Worm (Caenorhabditis elegans) whole organism, mixed stage, embryonic: ENCODE measurements around the gene C11H1.5.

Experiments
- M03D4.4 ChIP-seq: sonication (generic microtip); optimal IDR thresholded peaks from 2 replicates; lab custom pipeline; 2017; ENCODE audit warnings: mild to moderate bottlenecking, missing genetic modification characterization, missing compliant biosample characterization
- bed-3 ChIP-seq: fragments of 200-800 bp; sonication (Bioruptor generic); optimal IDR thresholded peaks from 3 replicates; lab custom pipeline; 2018; ENCODE audit warnings: mild to moderate bottlenecking, missing genetic modification characterization, moderate library complexity, missing compliant biosample characterization
- blmp-1 ChIP-seq: fragments of 150-350 bp; optimal IDR thresholded peaks from 2 replicates; lab custom pipeline; 2014; ENCODE audit warnings: missing biosample characterization, missing genetic modification characterization
- ceh-39 ChIP-seq: fragments of 150-350 bp; optimal IDR thresholded peaks from 2 replicates; lab custom pipeline; 2014; ENCODE audit warnings: missing biosample characterization, missing genetic modification characterization
- ceh-83 ChIP-seq: fragments of 200-800 bp; sonication (Bioruptor generic); optimal IDR thresholded peaks from 2 replicates; lab custom pipeline; 2018; ENCODE audit warnings: mild to moderate bottlenecking, missing genetic modification characterization, missing compliant biosample characterization
- ces-1 ChIP-seq: fragments of 150-350 bp; optimal IDR thresholded peaks from 2 replicates; lab custom pipeline; 2014; ENCODE audit warnings: missing biosample characterization, missing genetic modification reagents, missing genetic modification characterization
- cnd-1 ChIP-seq: fragments of 200-800 bp; sonication (Bioruptor generic); optimal IDR thresholded peaks from 2 replicates; lab custom pipeline; 2018; ENCODE audit warnings: mild to moderate bottlenecking, missing genetic modification characterization, missing compliant biosample characterization
- elt-1 ChIP-seq: sonication (generic microtip); optimal IDR thresholded peaks from 2 replicates; lab custom pipeline; 2017; ENCODE audit warnings: missing genetic modification characterization, mild to moderate bottlenecking, missing compliant biosample characterization, antibody characterized with exemption, moderate library complexity, borderline replicate concordance; ENCODE audit not compliant: insufficient read depth
- elt-3 ChIP-seq: fragments of 150-350 bp; optimal IDR thresholded peaks from 2 replicates; lab custom pipeline; 2014; ENCODE audit warnings: missing biosample characterization, missing genetic modification characterization
- flh-1 ChIP-seq: fragments of 200-800 bp; sonication (Bioruptor generic); optimal IDR thresholded peaks from 2 replicates; lab custom pipeline; 2018; ENCODE audit warnings: mild to moderate bottlenecking, missing genetic modification characterization, moderate library complexity, missing compliant biosample characterization
- hlh-1 ChIP-seq: fragments of 150-350 bp; optimal IDR thresholded peaks from 2 replicates; lab custom pipeline; 2014; ENCODE audit warnings: missing biosample characterization, missing genetic modification reagents, missing genetic modification characterization
- lin-13 ChIP-seq: fragments of 150-350 bp; optimal IDR thresholded peaks from 2 replicates; lab custom pipeline; 2014; ENCODE audit warnings: missing biosample characterization, missing genetic modification characterization
- lin-32 ChIP-seq: fragments of 200-800 bp; sonication (Bioruptor generic); optimal IDR thresholded peaks from 2 replicates; lab custom pipeline; 2018; ENCODE audit warnings: mild to moderate bottlenecking, missing genetic modification characterization, missing compliant biosample characterization
- lsy-2 ChIP-seq: fragments of 150-350 bp; optimal IDR thresholded peaks from 2 replicates; lab custom pipeline; 2014; ENCODE audit warnings: missing biosample characterization, missing genetic modification characterization
- mab-5 ChIP-seq: fragments of 150-350 bp; optimal IDR thresholded peaks from 2 replicates; lab custom pipeline; 2014; ENCODE audit warnings: missing biosample characterization, missing genetic modification characterization
- mep-1 ChIP-seq: fragments of 150-350 bp; optimal IDR thresholded peaks from 2 replicates; lab custom pipeline; 2017; ENCODE audit warnings: missing biosample characterization, missing genetic modification reagents, missing genetic modification characterization, inconsistent platforms
- mls-2 ChIP-seq: sonication (generic microtip); optimal IDR thresholded peaks from 2 replicates; lab custom pipeline; 2016; ENCODE audit warnings: mild to moderate bottlenecking, missing genetic modification characterization, moderate library complexity, missing compliant biosample characterization
- nhr-12 ChIP-seq: fragments of 150-350 bp; optimal IDR thresholded peaks from 2 replicates; lab custom pipeline; 2014; ENCODE audit warnings: missing biosample characterization, missing genetic modification characterization
- nhr-2 ChIP-seq: fragments of 150-350 bp; optimal IDR thresholded peaks from 2 replicates; lab custom pipeline; 2014; ENCODE audit warnings: missing biosample characterization, missing genetic modification characterization
- nhr-237 ChIP-seq: fragments of 150-350 bp; optimal IDR thresholded peaks from 2 replicates; lab custom pipeline; 2014; ENCODE audit warnings: missing biosample characterization, missing genetic modification characterization
- nhr-76 ChIP-seq: sonication (generic microtip); optimal IDR thresholded peaks from 2 replicates; lab custom pipeline; 2017; ENCODE audit warnings: missing biosample characterization, missing genetic modification characterization
- pha-4 ChIP-seq: fragments of 150-350 bp; optimal IDR thresholded peaks from 2 replicates; lab custom pipeline; 2018; ENCODE audit warnings: missing biosample characterization, missing genetic modification reagents, missing genetic modification characterization
- sem-2 ChIP-seq: fragments of 200-800 bp; sonication (Bioruptor generic); optimal IDR thresholded peaks from 2 replicates; lab custom pipeline; 2018; ENCODE audit warnings: mild to moderate bottlenecking, missing genetic modification characterization, missing compliant biosample characterization
- snpc-4 ChIP-seq: fragments of 150-350 bp; optimal IDR thresholded peaks from 2 replicates; lab custom pipeline; 2014; ENCODE audit warnings: missing biosample characterization, missing genetic modification characterization
- sptf-1 ChIP-seq: sonication (generic microtip); optimal IDR thresholded peaks from 2 replicates; lab custom pipeline; 2017; ENCODE audit warnings: mild to moderate bottlenecking, missing genetic modification characterization, moderate library complexity, missing compliant biosample characterization
- tbx-8 ChIP-seq: fragments of 200-800 bp; sonication (Bioruptor generic); optimal IDR thresholded peaks from 2 replicates; lab custom pipeline; 2018; ENCODE audit warnings: mild to moderate bottlenecking, missing genetic modification characterization, moderate library complexity, missing compliant biosample characterization
- unc-120 ChIP-seq: sonication (generic microtip); optimal IDR thresholded peaks from 2 replicates; lab custom pipeline; 2017; ENCODE audit warnings: missing genetic modification characterization, missing compliant biosample characterization; ENCODE audit not compliant: poor library complexity, severe bottlenecking
- unc-39 ChIP-seq: fragments of 150-350 bp; optimal IDR thresholded peaks from 2 replicates; lab custom pipeline; 2014; ENCODE audit warnings: missing biosample characterization, missing genetic modification characterization
- unc-62 ChIP-seq: fragments of 150-350 bp; optimal IDR thresholded peaks from 2 replicates; lab custom pipeline; 2014; ENCODE audit warnings: missing biosample characterization, missing genetic modification reagents, missing genetic modification characterization
- ztf-11 ChIP-seq: fragments of 150-350 bp; optimal IDR thresholded peaks from 2 replicates; lab custom pipeline; 2014; ENCODE audit warnings: missing biosample characterization, missing genetic modification characterization

The C11H1.5 gene

ce11 chrX:14267170-14267569, 35.8 kb downstream of the C11H1.5 start:
- TF ChIP-seq blmp-1 = no peak
- TF ChIP-seq ztf-11 = no peak
- TF ChIP-seq lin-32 (GFP tag; lab: Kevin White, UChicago) = no peak
- no peak for TF ChIP-seq lin-13
- TF ChIP-seq flh-1 (GFP tag; lab: Kevin White, UChicago) = no peak
- no peak for TF ChIP-seq ces-1 (GFP tag; lab: Kevin White, UChicago)
- no peak for TF ChIP-seq unc-39 (tag; lab: Kevin White, UChicago)
- no peak for TF ChIP-seq sptf-1 (tag; lab: Kevin White, UChicago)
- no peak for TF ChIP-seq sem-2 (GFP tag; lab: Kevin White, UChicago)

DNA sequence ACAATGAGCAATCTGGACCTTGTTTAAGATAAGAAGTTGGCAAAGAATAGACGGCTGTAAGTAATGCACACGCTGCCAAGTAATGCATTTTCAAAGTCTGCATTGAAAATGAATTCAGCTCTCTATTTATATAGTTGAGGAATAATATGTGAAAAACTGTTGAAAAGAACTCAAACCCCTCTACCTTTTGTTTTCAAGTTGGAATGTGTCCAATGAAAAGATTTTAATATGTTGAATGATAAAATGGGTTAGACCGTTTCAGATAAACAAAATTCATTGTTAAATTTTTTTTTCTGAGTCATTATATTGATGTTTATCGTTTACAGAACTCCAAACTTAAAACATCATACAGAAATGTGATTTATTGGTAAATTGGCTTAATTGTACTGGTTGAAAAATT, 39.5 kb downstream of the C11H1.5 start, which contains the start of gene E02H4.8:
TSS of gene E02H4.8 (minus strand) at position 101 of the 400 bp plus-strand sequence.
- TF ChIP-seq nhr-237 (tag; lab: Kevin White, UChicago) (no peak), hlh-1 (tag; lab: Kevin White, UChicago) (no peak), elt-3 (no peak), lin-13 (no peak), unc-62 (GFP tag; lab: Kevin White, UChicago) (no peak), unc-120 (tag; lab: Kevin White, UChicago) (no peak), bed-3 (GFP tag; lab: Kevin White, UChicago) (no peak), nhr-12 (no peak), elt-1 (tag; lab: Kevin White, UChicago) (no peak), cnd-1 (tag; lab: Kevin White, UChicago) (no peak), M03D4.4 (tag; lab: Kevin White, UChicago) (no peak), mab-5 (tag; lab: Kevin White, UChicago) (no peak), ceh-39 (no peak), blmp-1 (no peak)

ce11 chrX:14257661-14258060, 45.3 kb downstream of the C11H1.5 start, which contains the start of gene E02H4.4:
TSS of gene E02H4.4 (plus strand) at chrX:14257961.
- TF ChIP-seq snpc-4 (tag; lab: Kevin White, UChicago) = no peak
- TF ChIP-seq nhr-76 (tag; lab: Kevin White, UChicago) = no peak
- TF ChIP-seq flh-1 (GFP tag; lab: Kevin White, UChicago) = no peak
- TF ChIP-seq nhr-2 (tag; lab: Kevin White, UChicago) = no peak
- no peak for TF ChIP-seq lin-32 (GFP tag; lab: Kevin White, UChicago)
- no peak for TF ChIP-seq mep-1 (tag; lab: Kevin White, UChicago)
- TF ChIP-seq nhr-237 (tag; lab: Kevin White, UChicago) = no peak

ce11 chrX:14255973-14256372, 47.0 kb downstream of the C11H1.5 start, which contains the start of gene E02H4.7:
TSS of gene E02H4.7 (plus strand) at chrX:14256273.
- TF ChIP-seq sem-2 (GFP tag; lab: Kevin White, UChicago) (no peak), snpc-4 (tag; lab: Kevin White, UChicago) (no peak), mab-5 (tag; lab: Kevin White, UChicago) (no peak), tbx-8 (no peak), pha-4 (tag; lab: Kevin White, UChicago) (no peak), M03D4.4 (tag; lab: Kevin White, UChicago) (no peak), mls-2 (tag; lab: Kevin White, UChicago) (no peak), nhr-237 (tag; lab: Kevin White, UChicago) (no peak)
- TF ChIP-seq, all 35 proteins: peak for 0

ce11 chrX:14255031-14255430, 47.9 kb downstream of the C11H1.5 start, which contains the start of gene E02H4.5:
TSS of gene E02H4.5 (minus strand) at chrX:14255131.
- TF ChIP-seq ceh-83 (GFP tag; lab: Kevin White, UChicago) (no peak), bed-3 (GFP tag; lab: Kevin White, UChicago) (no peak), nhr-76 (tag; lab: Kevin White, UChicago) (no peak), flh-1 (GFP tag; lab: Kevin White, UChicago) (no peak), unc-39 (tag; lab: Kevin White, UChicago) (no peak), lin-32 (GFP tag; lab: Kevin White, UChicago) (no peak), lin-13 (no peak), nhr-12 (no peak), mep-1 (tag; lab: Kevin White, UChicago) (no peak), mls-2 (tag; lab: Kevin White, UChicago) (no peak), mab-5 (tag; lab: Kevin White, UChicago) (no peak), sem-2 (GFP tag; lab: Kevin White, UChicago) (no peak), lsy-2 (tag; lab: Kevin White, UChicago) (no peak)
